Worm (Caenorhabditis elegans): Measurements from ENCODE around the gene nhr-219.

DNA sequence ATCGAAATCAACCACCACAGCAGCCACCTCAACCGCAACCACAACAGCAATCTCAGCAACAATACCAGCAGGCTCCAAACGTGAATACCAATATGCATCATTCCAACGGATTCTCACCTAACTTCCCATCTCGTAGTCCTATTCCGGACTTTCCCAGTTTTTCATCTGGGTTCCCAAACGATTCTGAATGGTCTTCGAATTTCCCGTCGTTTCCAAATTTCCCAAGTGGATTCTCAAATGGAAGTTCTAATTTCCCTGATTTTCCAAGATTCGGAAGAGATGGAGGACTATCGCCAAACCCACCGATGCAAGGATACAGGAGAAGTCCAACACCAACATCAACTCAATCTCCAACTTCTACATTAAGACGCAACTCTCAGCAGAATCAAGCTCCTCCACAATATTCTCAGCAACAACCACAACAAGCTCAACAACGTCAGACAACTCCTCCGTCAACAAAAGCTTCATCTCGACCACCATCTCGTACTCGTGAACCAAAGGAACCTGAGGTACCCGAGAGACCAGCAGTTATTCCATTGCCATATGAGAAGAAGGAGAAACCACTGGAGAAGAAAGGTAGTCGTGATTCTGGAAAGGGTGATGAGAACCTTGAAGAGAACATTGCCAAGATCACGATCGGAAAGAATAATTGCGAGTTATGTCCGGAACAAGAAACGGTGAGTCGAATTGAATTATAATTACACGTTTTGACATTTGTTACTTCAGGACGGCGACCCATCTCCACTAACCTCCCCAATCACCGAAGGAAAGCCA is 28.3 kb downstream of the nhr-219 start:
- no peak for TF ChIP-seq ets-7 (tag; optimal IDR thresholded peaks at IDR 0.05)
- no peak for TF ChIP-seq ceh-36 (tag; optimal IDR thresholded peaks at IDR 0.05)
- no peak for TF ChIP-seq aly-1 (tag; optimal IDR thresholded peaks at IDR 0.05)
- TF ChIP-seq scrt-1 (GFP tag; IDR thresholded peaks at IDR 0.05) = no peak
- no peak for TF ChIP-seq ama-1 (optimal IDR thresholded peaks at IDR 0.05)
- no peak for TF ChIP-seq hnd-1 (tag; optimal IDR thresholded peaks at IDR 0.05)
- no peak for TF ChIP-seq pes-1 (GFP tag; IDR thresholded peaks at IDR 0.05)
- TF ChIP-seq F13C5.2 (tag; optimal IDR thresholded peaks at IDR 0.05) = no peak
- TF ChIP-seq flt-1 (GFP tag; IDR thresholded peaks at IDR 0.05) = no peak
